Fruit fly (Drosophila melanogaster): ENCODE data around the gene CG9331.
A peak's percentile ranks its signal among the peaks of the same experiment; 100 is the strongest.

The CG9331 gene

DNA sequence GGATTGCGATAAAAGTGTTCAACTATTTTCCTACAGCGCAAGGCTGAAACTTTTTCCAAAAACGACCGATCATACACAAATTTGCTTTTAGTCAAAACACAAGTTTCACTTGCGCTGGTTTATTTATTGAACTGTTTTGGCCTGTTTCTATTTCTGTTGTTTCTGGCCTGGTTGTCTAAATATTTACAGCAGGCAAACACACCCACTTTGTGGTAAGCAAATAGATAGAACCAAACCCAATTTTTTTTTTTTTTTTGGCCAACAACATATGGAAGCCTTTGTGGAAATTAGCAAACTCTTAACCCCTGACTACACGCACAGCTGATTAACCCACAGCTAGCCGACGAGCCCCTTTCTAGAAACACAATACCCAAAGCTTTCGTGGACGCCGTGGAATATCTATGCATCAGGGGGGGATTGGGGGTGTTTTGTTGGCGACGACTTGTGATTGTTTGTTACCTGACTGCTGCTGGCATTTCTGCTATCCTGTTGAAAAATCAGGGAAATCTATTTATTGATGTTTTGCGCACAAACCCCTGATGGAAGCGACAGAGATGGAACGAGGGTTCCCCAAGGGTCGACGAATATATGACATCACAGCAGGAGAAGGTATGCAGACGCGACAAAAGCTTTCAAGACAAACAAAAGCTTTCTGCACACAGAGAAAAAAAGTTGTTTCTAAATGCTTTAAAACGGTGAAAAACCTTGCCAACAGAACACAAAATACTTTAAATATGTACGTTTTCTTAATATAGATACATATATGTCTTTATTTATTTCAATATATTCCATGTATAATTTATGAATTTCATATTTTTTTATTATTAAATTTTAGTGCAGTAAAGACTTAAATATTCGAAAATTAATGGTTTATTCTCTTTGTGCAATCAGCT is 14.8 kb upstream of the CG9331 start (continued):
- no peak for TF ChIP-seq CG14050 (GFP tag; IDR thresholded peaks at IDR 0.05)
- peak; percentile 68 for TF ChIP-seq Hand (GFP tag; optimal IDR thresholded peaks at IDR 0.05)
- TF ChIP-seq lmd (GFP tag; IDR thresholded peaks at IDR 0.05), result peak; percentile 32
- TF ChIP-seq CG11695 (GFP tag; IDR thresholded peaks at IDR 0.05), result peak; percentile 70
- TF ChIP-seq Atf-2 (GFP tag; optimal IDR thresholded peaks at IDR 0.05), result no peak
- peak; percentile 56; the same call in 2 of the 3 replicates for TF ChIP-seq zfh1 (GFP tag; IDR thresholded peaks at IDR 0.05)
- TF ChIP-seq Poxn (GFP tag; IDR thresholded peaks at IDR 0.05), result no peak
- peak; percentile 46 for TF ChIP-seq Blimp-1 (GFP tag; optimal IDR thresholded peaks at IDR 0.05)
- peak; percentile 19 for TF ChIP-seq CG10543 (GFP tag; optimal IDR thresholded peaks at IDR 0.05)
- TF ChIP-seq az2 (GFP tag; optimal IDR thresholded peaks at IDR 0.05), result peak; percentile 35
- no peak for TF ChIP-seq CG12236 (GFP tag; optimal IDR thresholded peaks at IDR 0.05)
- TF ChIP-seq ci (GFP tag; IDR thresholded peaks at IDR 0.05), result peak; percentile 8; the same call in 2 of the 3 replicates
- TF ChIP-seq bowl (GFP tag; IDR thresholded peaks at IDR 0.05), result no peak
- TF ChIP-seq CG17385 (GFP tag; optimal IDR thresholded peaks at IDR 0.05), result peak; percentile 31
- peak; percentile 73 for TF ChIP-seq CG6813 (GFP tag; optimal IDR thresholded peaks at IDR 0.05)
- 0 out of 3 replicates have a peak, but pooled peaks have one; percentile 10 for TF ChIP-seq Optix (GFP tag; IDR thresholded peaks at IDR 0.05)
- peak; percentile 52 for TF ChIP-seq sob (GFP tag; IDR thresholded peaks at IDR 0.05)
- TF ChIP-seq tgo (GFP tag; IDR thresholded peaks at IDR 0.05), result peak; percentile 67; the same call in 2 of the 3 replicates
- peak; percentile 20; the same call in 1 of the 2 replicates for TF ChIP-seq Adf1 (GFP tag; IDR thresholded peaks at IDR 0.05)
- TF ChIP-seq inv (GFP tag; IDR thresholded peaks at IDR 0.05; ENCODE audit: partially characterized antibody), result no peak
- peak; percentile 22 for TF ChIP-seq org-1 (GFP tag; optimal IDR thresholded peaks at IDR 0.05)
- peak; percentile 56 for TF ChIP-seq CG3847 (GFP tag; IDR thresholded peaks at IDR 0.05)
- peak; percentile 53 for TF ChIP-seq CG2120 (GFP tag; optimal IDR thresholded peaks at IDR 0.05)
- TF ChIP-seq CG4282 (GFP tag; optimal IDR thresholded peaks at IDR 0.05), result peak; percentile 12
- TF ChIP-seq CG7745 (tag; optimal IDR thresholded peaks at IDR 0.05), result no peak
- no peak for TF ChIP-seq ac (GFP tag; optimal IDR thresholded peaks at IDR 0.05)
- peak; percentile 67 for TF ChIP-seq grau (tag; optimal IDR thresholded peaks at IDR 0.05)
- TF ChIP-seq seq (GFP tag; IDR thresholded peaks at IDR 0.05), result peak; percentile 23
- TF ChIP-seq Drgx (GFP tag; IDR thresholded peaks at IDR 0.05), result peak; percentile 59; the same call in 1 of the 2 replicates
- no peak for TF ChIP-seq CG8290 (GFP tag; optimal IDR thresholded peaks at IDR 0.05)
- peak in 1 of 2 experiments; percentile 4 for TF ChIP-seq CG8290 (tag; optimal IDR thresholded peaks at IDR 0.05)
- TF ChIP-seq tap (tag; optimal IDR thresholded peaks at IDR 0.05), result no peak
- peak; percentile 0 for TF ChIP-seq Ssrp (tag; optimal IDR thresholded peaks at IDR 0.05)
- peak; percentile 11 for TF ChIP-seq CG1603 (tag; optimal IDR thresholded peaks at IDR 0.05)
- TF ChIP-seq CG4730 (GFP tag; IDR thresholded peaks at IDR 0.05), result peak; percentile 37; the same call in 1 of the 2 replicates
- TF ChIP-seq crol (GFP tag; IDR thresholded peaks at IDR 0.05), result peak; percentile 80
- 0 out of 2 replicates have a peak, but pooled peaks have one; percentile 8 for TF ChIP-seq stc (GFP tag; IDR thresholded peaks at IDR 0.05)
- TF ChIP-seq Dip3 (GFP tag; optimal IDR thresholded peaks at IDR 0.05), result no peak
- TF ChIP-seq disco-r (GFP tag; optimal IDR thresholded peaks at IDR 0.05), result no peak
- TF ChIP-seq B-H2 (GFP tag; optimal IDR thresholded peaks at IDR 0.05), result peak; percentile 17
- TF ChIP-seq dmrt99B (tag; optimal IDR thresholded peaks at IDR 0.05), result peak; percentile 70
- peak; percentile 1 for TF ChIP-seq CG7271 (tag; optimal IDR thresholded peaks at IDR 0.05)
- peak; percentile 56; the same call in 1 of the 2 replicates for TF ChIP-seq CG6689 (GFP tag; IDR thresholded peaks at IDR 0.05)
- no peak for TF ChIP-seq gce (GFP tag; IDR thresholded peaks at IDR 0.05)
- TF ChIP-seq tll (GFP tag; optimal IDR thresholded peaks at IDR 0.05), result no peak
- peak; percentile 56 for TF ChIP-seq CG2712 (tag; optimal IDR thresholded peaks at IDR 0.05)
- TF ChIP-seq pum (GFP tag; optimal IDR thresholded peaks at IDR 0.05), result no peak
- peak; percentile 22 for TF ChIP-seq HmgZ (tag; optimal IDR thresholded peaks at IDR 0.05)
- TF ChIP-seq D19A (tag; optimal IDR thresholded peaks at IDR 0.05), result peak; percentile 43

Measured in whole organism, embryonic.